Fruit fly (Drosophila melanogaster): ENCODE measurements around the gene nAChRalpha7.

Gene nAChRalpha7

dm6 chrX:19317058-19317767 lies 31.0 kb downstream of the nAChRalpha7 start:
- TF ChIP-seq EcR (GFP tag; optimal IDR thresholded peaks at IDR 0.05) (no peak), pan (optimal IDR thresholded peaks at IDR 0.05) (no peak), usp (GFP tag; optimal IDR thresholded peaks at IDR 0.05) (no peak), psq (optimal IDR thresholded peaks at IDR 0.05) (no peak), Dll (optimal IDR thresholded peaks at IDR 0.05) (no peak), CG8478 (optimal IDR thresholded peaks at IDR 0.05) (no peak)

dm6 chrX:19316583-19316982 lies 31.7 kb downstream of the nAChRalpha7 start:
- TF ChIP-seq psq (optimal IDR thresholded peaks at IDR 0.05) (no peak), Dll (optimal IDR thresholded peaks at IDR 0.05) (no peak), pan (optimal IDR thresholded peaks at IDR 0.05) (no peak), usp (GFP tag; optimal IDR thresholded peaks at IDR 0.05) (no peak), CG8478 (optimal IDR thresholded peaks at IDR 0.05) (no peak), EcR (GFP tag; optimal IDR thresholded peaks at IDR 0.05) (no peak)

dm6 chrX:19315421-19316260 lies 32.6 kb downstream of the nAChRalpha7 start:
- TF ChIP-seq EcR (GFP tag; optimal IDR thresholded peaks at IDR 0.05) (no peak), Dll (optimal IDR thresholded peaks at IDR 0.05) (no peak), psq (optimal IDR thresholded peaks at IDR 0.05) (no peak), CG8478 (optimal IDR thresholded peaks at IDR 0.05) (no peak), usp (GFP tag; optimal IDR thresholded peaks at IDR 0.05) (no peak), pan (optimal IDR thresholded peaks at IDR 0.05) (no peak)

- TF ChIP-seq pan (optimal IDR thresholded peaks at IDR 0.05): no peak
- TF ChIP-seq EcR (GFP tag; optimal IDR thresholded peaks at IDR 0.05): no peak
- no peak for TF ChIP-seq Dll (optimal IDR thresholded peaks at IDR 0.05)
- no peak for TF ChIP-seq CG8478 (optimal IDR thresholded peaks at IDR 0.05)
- no peak for TF ChIP-seq psq (optimal IDR thresholded peaks at IDR 0.05)
- no peak for TF ChIP-seq usp (GFP tag; optimal IDR thresholded peaks at IDR 0.05)
Observed at dm6 chrX:19314283-19315178, 33.7 kb downstream of the nAChRalpha7 start.

dm6 chrX:19309648-19310047 lies 38.6 kb downstream of the nAChRalpha7 start:
- TF ChIP-seq psq (optimal IDR thresholded peaks at IDR 0.05) (no peak), Dll (optimal IDR thresholded peaks at IDR 0.05) (no peak), pan (optimal IDR thresholded peaks at IDR 0.05) (no peak), CG8478 (optimal IDR thresholded peaks at IDR 0.05) (no peak)

dm6 chrX:19307810-19308456 lies 40.3 kb downstream of the nAChRalpha7 start, which contains the start of gene CG8051:
TSS of gene CG8051 (minus strand) at chrX:19307925.
- TF ChIP-seq usp (GFP tag; optimal IDR thresholded peaks at IDR 0.05) (no peak), CG8478 (optimal IDR thresholded peaks at IDR 0.05) (no peak), pan (optimal IDR thresholded peaks at IDR 0.05) (no peak), psq (optimal IDR thresholded peaks at IDR 0.05) (no peak), Dll (optimal IDR thresholded peaks at IDR 0.05) (no peak), EcR (GFP tag; optimal IDR thresholded peaks at IDR 0.05) (no peak)

dm6 chrX:19306531-19306930 lies 41.7 kb downstream of the nAChRalpha7 start:
- no peak for TF ChIP-seq Dll (optimal IDR thresholded peaks at IDR 0.05)
- no peak for TF ChIP-seq pan (optimal IDR thresholded peaks at IDR 0.05)
- TF ChIP-seq CG8478 (optimal IDR thresholded peaks at IDR 0.05): no peak
- TF ChIP-seq usp (GFP tag; optimal IDR thresholded peaks at IDR 0.05): no peak
- TF ChIP-seq psq (optimal IDR thresholded peaks at IDR 0.05): no peak
- no peak for TF ChIP-seq EcR (GFP tag; optimal IDR thresholded peaks at IDR 0.05)

- TF ChIP-seq usp (GFP tag; optimal IDR thresholded peaks at IDR 0.05): no peak
- TF ChIP-seq pan (optimal IDR thresholded peaks at IDR 0.05): no peak
- TF ChIP-seq EcR (GFP tag; optimal IDR thresholded peaks at IDR 0.05): no peak
- no peak for TF ChIP-seq Dll (optimal IDR thresholded peaks at IDR 0.05)
Observed at dm6 chrX:19305172-19305571, 43.1 kb downstream of the nAChRalpha7 start.

- TF ChIP-seq psq (optimal IDR thresholded peaks at IDR 0.05): no peak
- no peak for TF ChIP-seq pan (optimal IDR thresholded peaks at IDR 0.05)
- TF ChIP-seq Dll (optimal IDR thresholded peaks at IDR 0.05): no peak
- TF ChIP-seq EcR (GFP tag; optimal IDR thresholded peaks at IDR 0.05): no peak
- TF ChIP-seq usp (GFP tag; optimal IDR thresholded peaks at IDR 0.05): no peak
Observed at dm6 chrX:19299367-19299766, 48.9 kb downstream of the nAChRalpha7 start.

dm6 chrX:19298785-19299114 lies 49.5 kb downstream of the nAChRalpha7 start:
- TF ChIP-seq pan (optimal IDR thresholded peaks at IDR 0.05) (no peak), Dll (optimal IDR thresholded peaks at IDR 0.05) (no peak), psq (optimal IDR thresholded peaks at IDR 0.05) (no peak), usp (GFP tag; optimal IDR thresholded peaks at IDR 0.05) (no peak), EcR (GFP tag; optimal IDR thresholded peaks at IDR 0.05) (no peak), CG8478 (optimal IDR thresholded peaks at IDR 0.05) (no peak)

Measured in whole organism.